Fruit fly (Drosophila melanogaster) whole organism, prepupa: ENCODE measurements around the gene stwl.
A peak's percentile ranks its signal among the peaks of the same experiment; 100 is the strongest.

Source experiments
- Blimp-1 ChIP-seq: fragments of 200-800 bp; sonication (Bioruptor generic); optimal IDR thresholded peaks from 3 replicates; lab custom pipeline; 2017; ENCODE audit warnings: missing biosample characterization, missing genetic modification characterization, mild to moderate bottlenecking, moderate library complexity, missing genetic modification reagents
- CG16779 ChIP-seq: fragments of 200-800 bp; sonication (Bioruptor generic); optimal IDR thresholded peaks from 3 replicates; lab custom pipeline; 2017; ENCODE audit warnings: missing biosample characterization, mild to moderate bottlenecking, missing genetic modification characterization
- CG6808 ChIP-seq: fragments of 200-800 bp; sonication (Bioruptor generic); optimal IDR thresholded peaks from 3 replicates; lab custom pipeline; 2017; ENCODE audit warnings: missing biosample characterization, missing genetic modification characterization, mild to moderate bottlenecking, moderate library complexity, missing genetic modification reagents
- Gug ChIP-seq: fragments of 200-800 bp; sonication (Bioruptor generic); IDR thresholded peaks from 2 replicates; pipeline ENCODE4 v1.3.6; 2022; ENCODE audit warnings: missing biosample characterization, missing genetic modification characterization
- Hr39 ChIP-seq: fragments of 200-800 bp; sonication (Bioruptor generic); optimal IDR thresholded peaks from 2 replicates; lab custom pipeline; 2016; ENCODE audit warnings: missing biosample characterization, missing genetic modification characterization
- OdsH ChIP-seq: fragments of 200-800 bp; sonication (Bioruptor generic); optimal IDR thresholded peaks from 3 replicates; lab custom pipeline; 2016; ENCODE audit warnings: missing biosample characterization, missing genetic modification characterization
- Sox14 ChIP-seq: fragments of 200-800 bp; sonication (Bioruptor generic); optimal IDR thresholded peaks from 3 replicates; lab custom pipeline; 2016; ENCODE audit warnings: missing biosample characterization, missing genetic modification characterization
- eg ChIP-seq: fragments of 200-800 bp; sonication (Bioruptor generic); IDR thresholded peaks from 3 replicates; pipeline ENCODE4 v1.3.6; 2022; ENCODE audit warnings: missing biosample characterization, missing genetic modification characterization
- esn ChIP-seq: fragments of 200-800 bp; sonication (Bioruptor generic); optimal IDR thresholded peaks from 2 replicates; lab custom pipeline; 2016; ENCODE audit warnings: missing biosample characterization, mild to moderate bottlenecking, missing genetic modification characterization, moderate library complexity
- net ChIP-seq: fragments of 200-800 bp; sonication (Bioruptor generic); optimal IDR thresholded peaks from 3 replicates; lab custom pipeline; 2016; ENCODE audit warnings: missing biosample characterization, missing genetic modification characterization
- salr ChIP-seq, 2 experiments: fragments of 200-800 bp; sonication (Bioruptor generic); optimal IDR thresholded peaks; 3 replicates each; lab custom pipeline; 2016 to 2018; ENCODE audit warnings: missing biosample characterization in 2 of 2, missing genetic modification characterization in 2 of 2, mild to moderate bottlenecking in 1 of 2

DNA sequence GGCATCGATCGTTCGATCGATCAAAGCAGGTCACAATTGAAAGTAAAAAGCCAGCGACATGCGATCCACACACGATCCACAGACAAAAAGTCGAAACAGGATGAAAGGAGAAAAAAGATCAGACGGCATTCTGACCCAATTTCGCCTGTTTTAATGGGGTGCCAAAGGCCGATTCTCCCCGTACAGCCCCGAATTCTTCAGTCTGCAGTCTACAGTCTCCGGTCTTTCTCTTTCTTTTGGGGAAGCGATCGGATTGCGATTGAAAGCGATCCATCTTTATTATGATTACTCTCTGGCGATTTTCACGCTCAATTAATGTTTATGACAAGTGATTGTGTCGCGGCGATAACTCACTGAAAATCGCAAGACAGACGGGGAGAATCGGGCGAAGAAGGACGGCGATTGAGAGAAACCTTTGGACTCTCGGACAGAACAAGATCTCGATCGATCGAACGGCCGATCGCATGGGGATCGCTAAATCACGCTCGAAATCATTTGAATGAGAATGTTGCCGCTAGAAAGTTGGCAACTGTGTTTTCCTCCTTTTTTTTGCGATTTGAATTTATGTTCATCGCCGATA is 40.7 kb upstream of the stwl start:
- TF ChIP-seq eg (GFP tag; lab: Robert Waterston, UW), result peak; percentile 30; the same call in 1 of the 3 replicates
- TF ChIP-seq Blimp-1, result peak; percentile 64
- TF ChIP-seq net, result peak; percentile 23
- no peak for TF ChIP-seq Gug (GFP tag; lab: Robert Waterston, UW)
- TF ChIP-seq esn (GFP tag; lab: Kevin White, UChicago), result no peak
- TF ChIP-seq OdsH (GFP tag; lab: Kevin White, UChicago), result no peak
- TF ChIP-seq Sox14 (GFP tag; lab: Kevin White, UChicago), result no peak
- peak; percentile 55 for TF ChIP-seq CG6808 (GFP tag; lab: Kevin White, UChicago)
- TF ChIP-seq salr (GFP tag; optimal IDR thresholded peaks at IDR 0.05; lab: Kevin White, UChicago), result peak in 1 of 2 experiments; percentile 14
- no peak for TF ChIP-seq CG16779 (tag; lab: Kevin White, UChicago)
- no peak for TF ChIP-seq Hr39 (GFP tag; lab: Kevin White, UChicago)
